Worm (Caenorhabditis elegans) whole organism, early embryonic: Measurements from ENCODE around the gene cTel54X.2.

Experiments
- B0310.2 ChIP-seq: sonication (generic microtip); optimal IDR thresholded peaks from 2 replicates; lab custom pipeline; 2016; ENCODE audit warnings: mild to moderate bottlenecking, missing genetic modification characterization, missing compliant biosample characterization
- F13C5.2 ChIP-seq: sonication (generic microtip); optimal IDR thresholded peaks from 2 replicates; lab custom pipeline; 2017; ENCODE audit warnings: mild to moderate bottlenecking, missing genetic modification characterization, inconsistent platforms, missing compliant biosample characterization
- aly-1 ChIP-seq: sonication (generic microtip); optimal IDR thresholded peaks from 2 replicates; lab custom pipeline; 2016; ENCODE audit warnings: missing genetic modification characterization, missing compliant biosample characterization
- ama-1 ChIP-seq: fragments of 150-350 bp; optimal IDR thresholded peaks from 2 replicates; lab custom pipeline; 2014
- ceh-13 ChIP-seq: fragments of 200-800 bp; sonication (Bioruptor generic); optimal IDR thresholded peaks from 2 replicates; lab custom pipeline; 2018; ENCODE audit warnings: mild to moderate bottlenecking, missing genetic modification characterization, missing compliant biosample characterization
- ceh-36 ChIP-seq: sonication (generic microtip); optimal IDR thresholded peaks from 2 replicates; lab custom pipeline; 2016; ENCODE audit warnings: missing genetic modification characterization, inconsistent platforms, missing compliant biosample characterization
- ets-7 ChIP-seq: sonication (generic microtip); optimal IDR thresholded peaks from 2 replicates; lab custom pipeline; 2016; ENCODE audit warnings: missing genotype, missing genetic modification characterization, missing compliant biosample characterization
- flt-1 ChIP-seq: fragments of 200-800 bp; sonication (Bioruptor generic); IDR thresholded peaks from 2 replicates; pipeline ENCODE4 v1.3.6; 2022; ENCODE audit warnings: missing genetic modification characterization, missing compliant biosample characterization
- hmbx-1 ChIP-seq: sonication (generic microtip); optimal IDR thresholded peaks from 2 replicates; lab custom pipeline; 2016; ENCODE audit warnings: mild to moderate bottlenecking, missing genetic modification characterization, missing compliant biosample characterization
- hmg-4 ChIP-seq: fragments of 200-800 bp; sonication (Bioruptor generic); optimal IDR thresholded peaks from 2 replicates; lab custom pipeline; 2018; ENCODE audit warnings: mild to moderate bottlenecking, missing genetic modification characterization, missing compliant biosample characterization
- hnd-1 ChIP-seq: sonication (generic microtip); optimal IDR thresholded peaks from 2 replicates; lab custom pipeline; 2016; ENCODE audit warnings: missing genetic modification characterization, missing compliant biosample characterization
- pes-1 ChIP-seq: fragments of 200-800 bp; sonication (Bioruptor generic); IDR thresholded peaks from 2 replicates; pipeline ENCODE4 v1.3.6; 2022; ENCODE audit warnings: missing genetic modification reagents, missing genetic modification characterization, missing compliant biosample characterization
- scrt-1 ChIP-seq: fragments of 200-800 bp; sonication (Bioruptor generic); IDR thresholded peaks from 2 replicates; pipeline ENCODE4 v1.3.6; 2022; ENCODE audit warnings: missing genetic modification characterization, missing compliant biosample characterization
- sea-1 ChIP-seq: fragments of 200-800 bp; sonication (Bioruptor generic); conservative IDR thresholded peaks from 2 replicates; pipeline ENCODE4 v1.3.6; 2022; ENCODE audit warnings: missing genetic modification characterization, missing compliant biosample characterization
- tbx-11 ChIP-seq: fragments of 200-800 bp; sonication (Bioruptor generic); IDR thresholded peaks from 2 replicates; pipeline ENCODE4 v1.3.6; 2022; ENCODE audit warnings: missing genetic modification characterization, missing compliant biosample characterization
- tbx-37 ChIP-seq: fragments of 200-800 bp; sonication (Bioruptor generic); conservative IDR thresholded peaks from 2 replicates; pipeline ENCODE4 v1.3.6; 2022; ENCODE audit warnings: missing genetic modification reagents, missing genetic modification characterization, missing compliant biosample characterization
- tra-4 ChIP-seq: sonication (generic microtip); optimal IDR thresholded peaks from 2 replicates; lab custom pipeline; 2017; ENCODE audit warnings: missing genetic modification characterization, missing compliant biosample characterization

Gene cTel54X.2

ce11 chrIII:48329-48728, 45.3 kb downstream of the cTel54X.2 start:
- no peak for TF ChIP-seq ama-1 (lab: Kevin White, UChicago)
- TF ChIP-seq B0310.2 (tag; lab: Kevin White, UChicago) = no peak
- no peak for TF ChIP-seq tbx-37
- no peak for TF ChIP-seq flt-1
- TF ChIP-seq hmg-4 (GFP tag; lab: Kevin White, UChicago) = no peak
- no peak for TF ChIP-seq hnd-1
- no peak for TF ChIP-seq tbx-11
- TF ChIP-seq F13C5.2 (tag; lab: Kevin White, UChicago) = no peak
- TF ChIP-seq ceh-36 (tag; lab: Kevin White, UChicago) = no peak
- TF ChIP-seq pes-1 (GFP tag; lab: Robert Waterston, UW) = no peak

- no peak for TF ChIP-seq flt-1
- no peak for TF ChIP-seq sea-1
- no peak for TF ChIP-seq scrt-1 (GFP tag; lab: Robert Waterston, UW)
- TF ChIP-seq hmg-4 (GFP tag; lab: Kevin White, UChicago) = no peak
- no peak for TF ChIP-seq B0310.2 (tag; lab: Kevin White, UChicago)
- no peak for TF ChIP-seq ceh-36 (tag; lab: Kevin White, UChicago)
- TF ChIP-seq hmbx-1 = no peak
- no peak for TF ChIP-seq pes-1 (GFP tag; lab: Robert Waterston, UW)
- no peak for TF ChIP-seq aly-1 (tag; lab: Kevin White, UChicago)
- TF ChIP-seq tra-4 = no peak
- TF ChIP-seq F13C5.2 (tag; lab: Kevin White, UChicago) = no peak
- no peak for TF ChIP-seq hnd-1
- no peak for TF ChIP-seq tbx-11
- TF ChIP-seq ceh-13 (GFP tag; lab: Kevin White, UChicago) = no peak
- TF ChIP-seq tbx-37 = no peak
- TF ChIP-seq ama-1 (lab: Kevin White, UChicago) = no peak
- no peak for TF ChIP-seq ets-7
These were observed 46.0 kb downstream of the cTel54X.2 start for ce11 chrIII:49064-49463.

ce11 chrIII:50418-50817, 47.3 kb downstream of the cTel54X.2 start:
- TF ChIP-seq aly-1 (tag; lab: Kevin White, UChicago) (no peak), scrt-1 (GFP tag; lab: Robert Waterston, UW) (no peak), sea-1 (no peak), pes-1 (GFP tag; lab: Robert Waterston, UW) (no peak), tbx-37 (no peak), hmbx-1 (no peak), F13C5.2 (tag; lab: Kevin White, UChicago) (no peak), ama-1 (lab: Kevin White, UChicago) (no peak), ets-7 (no peak), tbx-11 (no peak), ceh-36 (tag; lab: Kevin White, UChicago) (no peak), flt-1 (no peak)

DNA sequence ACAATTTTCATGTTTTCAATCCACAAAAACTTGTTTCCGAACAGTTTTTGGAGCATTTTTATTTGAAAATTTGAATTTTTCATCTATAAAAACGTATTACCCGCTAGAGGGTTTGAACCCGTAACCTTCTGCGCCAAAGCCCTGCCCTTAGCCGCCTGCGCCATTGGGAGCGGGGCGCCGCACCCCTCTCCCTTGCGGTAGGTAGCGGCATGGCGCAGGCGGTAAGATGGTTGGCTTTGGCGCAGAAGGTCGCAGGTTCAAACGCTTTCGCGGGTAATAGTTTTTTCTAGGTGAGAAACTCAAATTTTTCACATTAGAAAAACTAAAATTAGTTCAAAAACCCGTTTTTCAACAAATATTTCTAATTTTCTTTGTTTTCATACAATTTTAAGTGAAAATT, 48.5 kb downstream of the cTel54X.2 start:
- TF ChIP-seq pes-1 (GFP tag; lab: Robert Waterston, UW) = peak; percentile 26; the same call in 1 of the 2 replicates
- TF ChIP-seq sea-1 = no peak
